Worm (Caenorhabditis elegans) whole organism, late embryonic: ENCODE results near the gene sipa-1.

ENCODE experiments used
- C08G9.2 ChIP-seq: sonication (generic microtip); optimal IDR thresholded peaks from 2 replicates; lab custom pipeline; 2016; ENCODE audit warnings: mild to moderate bottlenecking, missing genetic modification characterization, moderate library complexity, missing compliant biosample characterization
- C38D4.7 ChIP-seq: fragments of 200-800 bp; sonication (Bioruptor generic); optimal IDR thresholded peaks from 2 replicates; lab custom pipeline; 2018; ENCODE audit warnings: mild to moderate bottlenecking, missing genetic modification characterization, moderate library complexity, missing compliant biosample characterization
- K02D7.2 ChIP-seq: sonication (generic microtip); optimal IDR thresholded peaks from 2 replicates; lab custom pipeline; 2017; ENCODE audit warnings: mild to moderate bottlenecking, missing genetic modification characterization, missing compliant biosample characterization
- T23F11.4 ChIP-seq: fragments of 200-800 bp; sonication (Bioruptor generic); optimal IDR thresholded peaks from 2 replicates; lab custom pipeline; 2018; ENCODE audit warnings: mild to moderate bottlenecking, missing genetic modification characterization, missing compliant biosample characterization
- ahr-1 ChIP-seq: sonication (generic microtip); optimal IDR thresholded peaks from 2 replicates; lab custom pipeline; 2016; ENCODE audit warnings: missing genetic modification characterization, missing compliant biosample characterization
- ama-1 ChIP-seq: fragments of 150-350 bp; optimal IDR thresholded peaks from 2 replicates; lab custom pipeline; 2014
- ceh-14 ChIP-seq: sonication (generic microtip); optimal IDR thresholded peaks from 2 replicates; lab custom pipeline; 2016; ENCODE audit warnings: missing genotype, missing genetic modification characterization, missing compliant biosample characterization
- ceh-19 ChIP-seq: fragments of 200-800 bp; sonication (Bioruptor generic); optimal IDR thresholded peaks from 2 replicates; lab custom pipeline; 2018; ENCODE audit warnings: mild to moderate bottlenecking, missing genetic modification characterization, missing compliant biosample characterization
- ceh-2 ChIP-seq: sonication (generic microtip); optimal IDR thresholded peaks from 2 replicates; lab custom pipeline; 2016; ENCODE audit warnings: missing genotype, missing genetic modification characterization, missing compliant biosample characterization
- ceh-22 ChIP-seq: sonication (generic microtip); optimal IDR thresholded peaks from 2 replicates; lab custom pipeline; 2017; ENCODE audit warnings: missing biosample characterization, missing genetic modification characterization
- ceh-24 ChIP-seq: sonication (generic microtip); optimal IDR thresholded peaks from 2 replicates; lab custom pipeline; 2016; ENCODE audit warnings: mild to moderate bottlenecking, missing genetic modification characterization, missing compliant biosample characterization
- ceh-30 ChIP-seq: fragments of 150-350 bp; optimal IDR thresholded peaks from 2 replicates; lab custom pipeline; 2014; ENCODE audit warnings: missing biosample characterization, missing genetic modification characterization
- ceh-31 ChIP-seq: sonication (generic microtip); optimal IDR thresholded peaks from 2 replicates; lab custom pipeline; 2016; ENCODE audit warnings: missing genetic modification characterization, missing compliant biosample characterization
- ceh-34 ChIP-seq: sonication (generic microtip); optimal IDR thresholded peaks from 2 replicates; lab custom pipeline; 2016; ENCODE audit warnings: mild to moderate bottlenecking, missing genetic modification characterization, missing compliant biosample characterization
- ceh-6 ChIP-seq: fragments of 200-800 bp; sonication (Bioruptor generic); optimal IDR thresholded peaks from 2 replicates; lab custom pipeline; 2018; ENCODE audit warnings: mild to moderate bottlenecking, missing genetic modification characterization, missing compliant biosample characterization
- ceh-9 ChIP-seq: sonication (generic microtip); optimal IDR thresholded peaks from 2 replicates; lab custom pipeline; 2016; ENCODE audit warnings: mild to moderate bottlenecking, missing genetic modification characterization, inconsistent platforms, missing compliant biosample characterization
- che-1 ChIP-seq: sonication (generic microtip); optimal IDR thresholded peaks from 2 replicates; lab custom pipeline; 2016; ENCODE audit warnings: mild to moderate bottlenecking, missing genetic modification characterization, missing compliant biosample characterization
- elt-2 ChIP-seq: sonication (generic microtip); optimal IDR thresholded peaks from 2 replicates; lab custom pipeline; 2016; ENCODE audit warnings: missing genetic modification reagents, missing genetic modification characterization, missing compliant biosample characterization
- elt-4 ChIP-seq: sonication (generic microtip); optimal IDR thresholded peaks from 2 replicates; lab custom pipeline; 2016; ENCODE audit warnings: missing genetic modification characterization, missing compliant biosample characterization
- eyg-1 ChIP-seq: sonication (generic microtip); optimal IDR thresholded peaks from 2 replicates; lab custom pipeline; 2016; ENCODE audit warnings: missing genotype, missing genetic modification characterization, missing compliant biosample characterization
- fkh-10 ChIP-seq: fragments of 150-350 bp; optimal IDR thresholded peaks from 2 replicates; lab custom pipeline; 2014; ENCODE audit warnings: missing biosample characterization, missing genetic modification reagents, missing genetic modification characterization
- gmeb-2 ChIP-seq: sonication (generic microtip); optimal IDR thresholded peaks from 2 replicates; lab custom pipeline; 2016; ENCODE audit warnings: missing genetic modification characterization, inconsistent platforms, missing compliant biosample characterization
- hlh-15 ChIP-seq: sonication (generic microtip); optimal IDR thresholded peaks from 2 replicates; lab custom pipeline; 2016; ENCODE audit warnings: missing genetic modification characterization, missing compliant biosample characterization
- hlh-30 ChIP-seq: sonication (generic microtip); optimal IDR thresholded peaks from 2 replicates; lab custom pipeline; 2017; ENCODE audit warnings: antibody characterized with exemption, missing genetic modification characterization, missing compliant biosample characterization; ENCODE audit not compliant: insufficient read depth
- hlh-6 ChIP-seq: sonication (generic microtip); optimal IDR thresholded peaks from 2 replicates; lab custom pipeline; 2016; ENCODE audit warnings: missing genotype, missing genetic modification characterization, missing compliant biosample characterization
- hlh-8 ChIP-seq: sonication (generic microtip); optimal IDR thresholded peaks from 2 replicates; lab custom pipeline; 2016; ENCODE audit warnings: missing genotype, missing genetic modification characterization, missing compliant biosample characterization
- lin-11 ChIP-seq: fragments of 200-800 bp; sonication (Bioruptor generic); optimal IDR thresholded peaks from 2 replicates; lab custom pipeline; 2018; ENCODE audit warnings: mild to moderate bottlenecking, missing genetic modification characterization, missing compliant biosample characterization
- madf-2 ChIP-seq: sonication (generic microtip); optimal IDR thresholded peaks from 2 replicates; lab custom pipeline; 2017; ENCODE audit warnings: missing genetic modification characterization, missing compliant biosample characterization
- mec-3 ChIP-seq: sonication (generic microtip); optimal IDR thresholded peaks from 2 replicates; lab custom pipeline; 2016; ENCODE audit warnings: borderline replicate concordance, missing genetic modification characterization, missing compliant biosample characterization
- nfya-1 ChIP-seq: sonication (generic microtip); optimal IDR thresholded peaks from 2 replicates; lab custom pipeline; 2017; ENCODE audit warnings: missing genetic modification characterization, mild to moderate bottlenecking, missing compliant biosample characterization, antibody characterized with exemption, moderate library complexity
- nhr-11 ChIP-seq: fragments of 150-350 bp; optimal IDR thresholded peaks from 2 replicates; lab custom pipeline; 2014; ENCODE audit warnings: missing biosample characterization, missing genetic modification characterization
- nhr-232 ChIP-seq: sonication (generic microtip); optimal IDR thresholded peaks from 2 replicates; lab custom pipeline; 2016; ENCODE audit warnings: missing genetic modification characterization, missing compliant biosample characterization
- odd-2 ChIP-seq: sonication (generic microtip); optimal IDR thresholded peaks from 2 replicates; lab custom pipeline; 2017; ENCODE audit warnings: antibody characterized with exemption, mild to moderate bottlenecking, missing genetic modification characterization, missing compliant biosample characterization
- pax-1 ChIP-seq: fragments of 150-350 bp; optimal IDR thresholded peaks from 2 replicates; lab custom pipeline; 2014; ENCODE audit warnings: missing biosample characterization, missing genetic modification characterization
- ref-2 ChIP-seq: sonication (generic microtip); optimal IDR thresholded peaks from 2 replicates; lab custom pipeline; 2016; ENCODE audit warnings: missing genetic modification characterization, missing compliant biosample characterization
- rnt-1 ChIP-seq: sonication (generic microtip); optimal IDR thresholded peaks from 2 replicates; lab custom pipeline; 2016; ENCODE audit warnings: missing genetic modification characterization, missing compliant biosample characterization
- sdc-2 ChIP-seq: sonication (generic microtip); optimal IDR thresholded peaks from 2 replicates; lab custom pipeline; 2016; ENCODE audit warnings: missing genotype, missing genetic modification characterization, missing compliant biosample characterization
- sox-2 ChIP-seq: fragments of 200-800 bp; sonication (Bioruptor generic); IDR thresholded peaks from 2 replicates; pipeline ENCODE4 v1.3.6; 2022; ENCODE audit warnings: missing genetic modification reagents, missing genetic modification characterization, missing compliant biosample characterization
- syd-9 ChIP-seq: sonication (generic microtip); optimal IDR thresholded peaks from 2 replicates; lab custom pipeline; 2016; ENCODE audit warnings: mild to moderate bottlenecking, missing genetic modification characterization, moderate library complexity, missing compliant biosample characterization
- tbx-2 ChIP-seq: sonication (generic microtip); optimal IDR thresholded peaks from 2 replicates; lab custom pipeline; 2016; ENCODE audit warnings: missing genetic modification characterization, missing compliant biosample characterization
- unc-3 ChIP-seq, 2 experiments: fragments of 200-800 bp in 1 of 2; sonication (Bioruptor generic) in 1 of 2; sonication (generic microtip) in 1 of 2; conservative IDR thresholded peaks in 1 of 2; optimal IDR thresholded peaks in 1 of 2; 2 replicates each; pipeline versions ENCODE4 v1.3.6 to Lab custom; 2016 to 2022; ENCODE audit warnings: missing compliant biosample characterization in 2 of 2, missing genetic modification characterization in 2 of 2, missing genetic modification reagents in 1 of 2
- unc-55 ChIP-seq: sonication (generic microtip); optimal IDR thresholded peaks from 2 replicates; lab custom pipeline; 2017; ENCODE audit warnings: missing biosample characterization, missing genetic modification reagents, missing genetic modification characterization
- zip-5 ChIP-seq: sonication (generic microtip); optimal IDR thresholded peaks from 2 replicates; lab custom pipeline; 2016; ENCODE audit warnings: missing genetic modification characterization, missing compliant biosample characterization

The sipa-1 gene

DNA sequence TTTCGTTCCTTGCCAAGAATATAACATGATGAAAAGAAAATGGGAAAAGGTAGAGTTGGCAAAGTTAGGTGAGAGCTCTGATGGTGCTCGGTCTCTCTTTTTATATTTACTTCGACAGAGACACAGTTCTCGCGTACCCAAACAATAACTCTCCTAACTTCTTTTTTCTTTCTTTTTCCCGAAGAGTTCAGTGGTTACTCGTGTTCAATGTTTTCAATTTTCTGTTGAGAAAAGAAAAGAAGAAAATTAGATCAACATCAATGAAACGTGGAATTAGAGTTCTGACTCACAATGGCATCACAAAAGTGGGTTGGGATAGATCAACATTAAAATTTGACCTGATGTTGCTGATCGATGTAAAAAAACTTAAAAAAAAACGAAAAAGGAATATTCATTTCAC is 30.7 kb downstream of the sipa-1 start, which contains the start of gene idpp-16:
TSS of gene idpp-16 (minus strand) at position 101 of the 400 bp plus-strand sequence.
- TF ChIP-seq fkh-10 (no peak), C08G9.2 (tag; lab: Kevin White, UChicago) (no peak), hlh-8 (tag; lab: Kevin White, UChicago) (no peak), ceh-19 (GFP tag; lab: Kevin White, UChicago) (no peak), ref-2 (tag; lab: Kevin White, UChicago) (no peak), ama-1 (no peak), gmeb-2 (tag; lab: Kevin White, UChicago) (no peak), sdc-2 (tag; lab: Kevin White, UChicago) (no peak), ceh-9 (tag; lab: Kevin White, UChicago) (no peak), ahr-1 (tag; lab: Kevin White, UChicago) (no peak), rnt-1 (tag; lab: Kevin White, UChicago) (no peak), ceh-24 (no peak), syd-9 (tag; lab: Kevin White, UChicago) (no peak), elt-4 (tag; lab: Kevin White, UChicago) (no peak), sox-2 (no peak), ceh-34 (tag; lab: Kevin White, UChicago) (no peak), odd-2 (no peak), hlh-30 (tag; lab: Kevin White, UChicago) (no peak), lin-11 (no peak), T23F11.4 (GFP tag; lab: Kevin White, UChicago) (no peak)

- no peak for TF ChIP-seq eyg-1 (tag; lab: Kevin White, UChicago)
- no peak for TF ChIP-seq ceh-14 (tag; lab: Kevin White, UChicago)
- TF ChIP-seq rnt-1 (tag; lab: Kevin White, UChicago) = no peak
- no peak for TF ChIP-seq hlh-15
- no peak for TF ChIP-seq tbx-2 (tag; lab: Kevin White, UChicago)
- TF ChIP-seq syd-9 (tag; lab: Kevin White, UChicago) = no peak
- TF ChIP-seq, all 69 proteins: peak for 0
Measured at ce11 chrV:11605227-11605626, 31.9 kb downstream of the sipa-1 start.

- no peak for TF ChIP-seq hlh-8 (tag; lab: Kevin White, UChicago)
- TF ChIP-seq unc-3 (GFP tag; conservative IDR thresholded peaks at IDR 0.05; lab: Robert Waterston, UW) = no peak
- no peak for TF ChIP-seq unc-3 (tag; optimal IDR thresholded peaks at IDR 0.05; lab: Kevin White, UChicago)
- TF ChIP-seq ceh-31 = no peak
- TF ChIP-seq ceh-6 (GFP tag; lab: Kevin White, UChicago) = no peak
- TF ChIP-seq ceh-2 (tag; lab: Kevin White, UChicago) = no peak
- TF ChIP-seq nhr-232 (tag; lab: Kevin White, UChicago) = no peak
- no peak for TF ChIP-seq mec-3 (tag; lab: Kevin White, UChicago)
- TF ChIP-seq ref-2 (tag; lab: Kevin White, UChicago) = no peak
- TF ChIP-seq K02D7.2 (tag; lab: Kevin White, UChicago) = no peak
- no peak for TF ChIP-seq ceh-30 (tag; lab: Kevin White, UChicago)
- TF ChIP-seq zip-5 = no peak
- TF ChIP-seq madf-2 (tag; lab: Kevin White, UChicago) = no peak
- TF ChIP-seq C38D4.7 (GFP tag; lab: Kevin White, UChicago) = no peak
- TF ChIP-seq ceh-14 (tag; lab: Kevin White, UChicago) = no peak
- TF ChIP-seq ceh-22 (tag; lab: Kevin White, UChicago) = no peak
- TF ChIP-seq unc-55 (GFP tag; lab: Kevin White, UChicago) = no peak
- no peak for TF ChIP-seq odd-2
Measured at ce11 chrV:11604484-11604883, 32.6 kb downstream of the sipa-1 start, which contains the start of gene dhs-20. TSS of gene dhs-20 (minus strand) at chrV:11604563.

DNA sequence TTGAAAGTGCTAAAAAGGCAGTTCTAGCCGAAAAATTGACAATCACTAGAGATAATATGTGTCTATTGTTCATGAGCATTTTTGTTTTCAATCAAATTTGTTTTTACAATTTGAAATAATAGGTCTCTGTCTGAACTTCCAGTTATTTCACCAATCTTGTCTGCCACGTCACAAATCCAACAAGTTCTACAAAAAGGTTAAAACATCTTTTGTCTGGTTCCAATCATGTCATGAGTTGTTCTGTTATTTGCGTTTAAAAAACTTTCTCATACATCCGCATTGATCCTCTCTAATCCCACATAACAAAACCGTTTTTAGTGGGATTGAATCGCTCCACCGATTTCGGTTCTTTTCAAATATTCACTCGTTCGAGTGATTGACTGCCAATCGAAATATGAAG is 36.3 kb downstream of the sipa-1 start, which contains the start of gene F35B12.9:
TSS of gene F35B12.9 (plus strand) at position 372 of the 400 bp plus-strand sequence.
- TF ChIP-seq ceh-30 (tag; lab: Kevin White, UChicago) (no peak), nhr-11 (no peak), che-1 (tag; lab: Kevin White, UChicago) (no peak), ceh-14 (tag; lab: Kevin White, UChicago) (no peak), nfya-1 (tag; lab: Kevin White, UChicago) (no peak), eyg-1 (tag; lab: Kevin White, UChicago) (no peak), pax-1 (tag; lab: Kevin White, UChicago) (no peak), hlh-6 (tag; lab: Kevin White, UChicago) (no peak), hlh-30 (tag; lab: Kevin White, UChicago) (no peak), lin-11 (no peak), elt-2 (tag; lab: Kevin White, UChicago) (no peak)
